Fruit fly (Drosophila melanogaster): ENCODE data around the gene fz.

DNA sequence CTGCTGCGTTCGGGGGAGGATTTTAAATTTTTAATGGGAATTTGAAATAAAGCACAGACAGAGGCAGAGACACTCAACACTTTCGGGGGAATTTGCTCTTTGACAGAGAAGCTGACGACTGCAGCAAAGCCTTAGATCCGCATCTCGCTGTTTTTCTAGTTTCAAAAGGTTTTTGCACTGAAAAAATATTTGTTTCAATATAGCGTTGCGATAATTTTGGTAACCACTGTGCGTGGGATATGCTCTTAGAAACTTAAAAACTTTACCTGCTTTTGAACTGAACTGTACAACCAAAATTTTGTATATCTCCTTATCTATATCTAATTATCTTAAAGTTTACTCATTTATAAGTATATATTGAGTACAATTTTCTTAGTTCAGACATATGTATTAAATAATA, 29.1 kb downstream of the fz start:
- no peak for TF ChIP-seq h (optimal IDR thresholded peaks at IDR 0.05)
- TF ChIP-seq insv (optimal IDR thresholded peaks at IDR 0.05): no peak
- no peak for TF ChIP-seq Sin3A (optimal IDR thresholded peaks at IDR 0.05)
- TF ChIP-seq psq (optimal IDR thresholded peaks at IDR 0.05): no peak
- no peak for TF ChIP-seq ttk (optimal IDR thresholded peaks at IDR 0.05)

Data from Kc167 (cell line).